Fruit fly (Drosophila melanogaster): ENCODE results near the gene pinta.

pinta gene

dm6 chr3R:22447874-22448254, 23.1 kb upstream of the pinta start, which contains the start of gene CG34376 (continued):
- TF ChIP-seq CG2889 (GFP tag; IDR thresholded peaks at IDR 0.05), result peak; percentile 58
- peak; percentile 69; the same call in 1 of the 2 replicates for TF ChIP-seq CG14441 (GFP tag; IDR thresholded peaks at IDR 0.05)
- no peak for TF ChIP-seq lov (optimal IDR thresholded peaks at IDR 0.05)
- TF ChIP-seq lov (GFP tag; IDR thresholded peaks at IDR 0.05), result 0 out of 3 replicates have a peak, but pooled peaks have one; percentile 45
- TF ChIP-seq CG11560 (tag; IDR thresholded peaks at IDR 0.05), result peak; percentile 17; the same call in 1 of the 3 replicates
- TF ChIP-seq BEAF-32 (GFP tag; optimal IDR thresholded peaks at IDR 0.05), result peak; percentile 56
- TF ChIP-seq tup (GFP tag; optimal IDR thresholded peaks at IDR 0.05), result no peak
- peak; percentile 41 for TF ChIP-seq BtbVII (GFP tag; optimal IDR thresholded peaks at IDR 0.05)
- TF ChIP-seq Ada2b (GFP tag; IDR thresholded peaks at IDR 0.05), result peak; percentile 48
- peak; percentile 37 for TF ChIP-seq schlank (tag; optimal IDR thresholded peaks at IDR 0.05)
- TF ChIP-seq disco-r (GFP tag; optimal IDR thresholded peaks at IDR 0.05), result no peak
- no peak for TF ChIP-seq sc (optimal IDR thresholded peaks at IDR 0.05)
- no peak for TF ChIP-seq sc (GFP tag; optimal IDR thresholded peaks at IDR 0.05)
- no peak for TF ChIP-seq gcm2 (GFP tag; optimal IDR thresholded peaks at IDR 0.05)
- TF ChIP-seq CG31441 (GFP tag; IDR thresholded peaks at IDR 0.05), result peak; percentile 97
- TF ChIP-seq CG32532 (GFP tag; IDR thresholded peaks at IDR 0.05), result peak; percentile 48
- no peak for TF ChIP-seq prd (optimal IDR thresholded peaks at IDR 0.05)
- 0 out of 3 replicates have a peak, but pooled peaks have one; percentile 4 for TF ChIP-seq prd (GFP tag; IDR thresholded peaks at IDR 0.05)
- TF ChIP-seq jumu (GFP tag; optimal IDR thresholded peaks at IDR 0.05), result no peak
- no peak for TF ChIP-seq Hand (GFP tag; optimal IDR thresholded peaks at IDR 0.05)
- no peak for TF ChIP-seq crc (GFP tag; optimal IDR thresholded peaks at IDR 0.05)
- TF ChIP-seq her (GFP tag; optimal IDR thresholded peaks at IDR 0.05), result peak; percentile 21
- peak; percentile 29 for TF ChIP-seq CG2712 (tag; optimal IDR thresholded peaks at IDR 0.05)
- TF ChIP-seq Asciz (GFP tag; optimal IDR thresholded peaks at IDR 0.05), result peak; percentile 35
- peak; percentile 77 for TF ChIP-seq CG10543 (GFP tag; optimal IDR thresholded peaks at IDR 0.05)
- TF ChIP-seq maf-S (GFP tag; optimal IDR thresholded peaks at IDR 0.05), result no peak
- TF ChIP-seq Opbp (GFP tag; IDR thresholded peaks at IDR 0.05; ENCODE audit: partially characterized antibody), result peak; percentile 67
- peak; percentile 62 for TF ChIP-seq Rfx (GFP tag; IDR thresholded peaks at IDR 0.05)
- no peak for TF ChIP-seq Mrtf (GFP tag; IDR thresholded peaks at IDR 0.05)
- peak; percentile 25 for TF ChIP-seq pfk (GFP tag; optimal IDR thresholded peaks at IDR 0.05)
- no peak for TF ChIP-seq CG8388 (GFP tag; optimal IDR thresholded peaks at IDR 0.05)
- no peak for TF ChIP-seq Blimp-1 (GFP tag; optimal IDR thresholded peaks at IDR 0.05)
- TF ChIP-seq gsb (GFP tag; IDR thresholded peaks at IDR 0.05), result peak; percentile 59
- TF ChIP-seq gcm (GFP tag; optimal IDR thresholded peaks at IDR 0.05), result no peak
- TF ChIP-seq Atf3 (GFP tag; optimal IDR thresholded peaks at IDR 0.05), result no peak
- peak; percentile 45 for TF ChIP-seq pb (GFP tag; optimal IDR thresholded peaks at IDR 0.05)
- TF ChIP-seq B-H2 (GFP tag; optimal IDR thresholded peaks at IDR 0.05), result peak; percentile 28
- peak; percentile 66 for TF ChIP-seq CG10267 (tag; optimal IDR thresholded peaks at IDR 0.05)
- no peak for TF ChIP-seq Dip3 (GFP tag; optimal IDR thresholded peaks at IDR 0.05)
- TF ChIP-seq CG31224 (GFP tag; IDR thresholded peaks at IDR 0.05), result peak; percentile 5; the same call in 1 of the 2 replicates
- TF ChIP-seq bbx (GFP tag; IDR thresholded peaks at IDR 0.05; ENCODE audit: partially characterized antibody), result peak; percentile 18; the same call in 1 of the 2 replicates
- TF ChIP-seq CG7786 (GFP tag; optimal IDR thresholded peaks at IDR 0.05), result no peak
- no peak for TF ChIP-seq pum (GFP tag; optimal IDR thresholded peaks at IDR 0.05)
- TF ChIP-seq CG11723 (GFP tag; optimal IDR thresholded peaks at IDR 0.05), result no peak
- TF ChIP-seq nmo (GFP tag; optimal IDR thresholded peaks at IDR 0.05), result peak; percentile 58
- peak in 1 of 2 experiments; percentile 33 for TF ChIP-seq Hr78 (GFP tag; optimal IDR thresholded peaks at IDR 0.05)
- no peak for TF ChIP-seq gt (GFP tag; IDR thresholded peaks at IDR 0.05)
- no peak for TF ChIP-seq CkIIα-i1 (GFP tag; IDR thresholded peaks at IDR 0.05)
- no peak for TF ChIP-seq CG10654 (GFP tag; optimal IDR thresholded peaks at IDR 0.05)
- TF ChIP-seq run (tag; optimal IDR thresholded peaks at IDR 0.05), result no peak
- peak; percentile 58 for TF ChIP-seq ssp (GFP tag; IDR thresholded peaks at IDR 0.05)
- TF ChIP-seq sisA (GFP tag; IDR thresholded peaks at IDR 0.05), result no peak; the same call in 1 of the 2 replicates
